Worm (Caenorhabditis elegans): Measurements from ENCODE around the gene tnt-3.
A peak's percentile ranks its signal among the peaks of the same experiment; 100 is the strongest.

tnt-3 gene

DNA sequence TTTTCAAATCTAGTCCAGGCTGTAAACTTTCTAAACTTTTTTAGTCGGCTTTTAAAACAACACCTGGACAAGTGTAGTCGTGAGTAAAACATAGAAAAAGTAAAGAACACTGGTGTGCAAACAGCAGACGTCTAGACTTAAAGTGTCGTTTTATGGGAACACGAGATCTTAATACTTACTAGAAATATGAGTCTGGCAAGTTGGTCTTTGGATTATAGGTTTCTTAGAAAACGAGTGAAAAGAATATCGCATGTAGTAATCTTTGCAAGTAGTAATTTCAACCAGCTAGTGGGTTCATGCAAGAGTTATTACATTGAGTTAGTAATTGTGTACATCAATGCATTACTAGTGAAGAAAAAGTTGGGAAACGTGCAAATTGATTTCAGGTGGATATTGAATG, 32.6 kb upstream of the tnt-3 start:
- TF ChIP-seq tab-1 (GFP tag; IDR thresholded peaks at IDR 0.05) (no peak), flt-1 (GFP tag; IDR thresholded peaks at IDR 0.05) (no peak), ztf-23 (GFP tag; IDR thresholded peaks at IDR 0.05) (no peak), klf-2 (GFP tag; conservative IDR thresholded peaks at IDR 0.05) (no peak), med-1 (GFP tag; optimal IDR thresholded peaks at IDR 0.05; ENCODE audit: insufficient read depth) (no peak), ref-1 (GFP tag; conservative IDR thresholded peaks at IDR 0.05) (no peak), T22C8.4 (GFP tag; IDR thresholded peaks at IDR 0.05) (no peak), ztf-29 (GFP tag; IDR thresholded peaks at IDR 0.05) (no peak), cog-1 (tag; optimal IDR thresholded peaks at IDR 0.05) (no peak)

DNA sequence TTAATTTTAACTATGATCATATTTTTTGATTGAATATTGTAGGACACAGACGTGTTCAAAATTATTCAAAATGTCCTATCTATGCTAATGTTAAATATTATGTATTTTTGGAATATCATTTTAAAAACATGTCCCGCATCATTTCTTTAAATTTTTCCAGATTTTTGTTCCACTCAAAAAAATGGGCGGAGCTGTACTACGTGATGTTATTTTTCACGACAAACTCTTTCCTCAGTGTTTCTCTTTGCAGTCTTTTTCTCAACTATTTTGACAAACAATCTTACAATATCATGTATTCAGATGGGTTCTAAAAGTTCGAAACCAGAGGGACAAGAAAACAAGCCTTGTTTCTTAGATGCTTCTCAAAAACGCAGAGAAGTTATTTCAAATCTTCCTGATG, 31.5 kb upstream of the tnt-3 start, which contains the start of gene F45E1.5:
TSS of gene F45E1.5 (plus strand) at position 301 of the 400 bp plus-strand sequence.
- TF ChIP-seq klf-2 (GFP tag; conservative IDR thresholded peaks at IDR 0.05) (no peak), med-1 (GFP tag; optimal IDR thresholded peaks at IDR 0.05; ENCODE audit: insufficient read depth) (no peak), ref-1 (GFP tag; conservative IDR thresholded peaks at IDR 0.05) (no peak), flt-1 (GFP tag; IDR thresholded peaks at IDR 0.05) (no peak), cog-1 (tag; optimal IDR thresholded peaks at IDR 0.05) (no peak), tab-1 (GFP tag; IDR thresholded peaks at IDR 0.05) (no peak), ztf-29 (GFP tag; IDR thresholded peaks at IDR 0.05) (no peak), T22C8.4 (GFP tag; IDR thresholded peaks at IDR 0.05) (no peak), ztf-23 (GFP tag; IDR thresholded peaks at IDR 0.05) (no peak)

DNA sequence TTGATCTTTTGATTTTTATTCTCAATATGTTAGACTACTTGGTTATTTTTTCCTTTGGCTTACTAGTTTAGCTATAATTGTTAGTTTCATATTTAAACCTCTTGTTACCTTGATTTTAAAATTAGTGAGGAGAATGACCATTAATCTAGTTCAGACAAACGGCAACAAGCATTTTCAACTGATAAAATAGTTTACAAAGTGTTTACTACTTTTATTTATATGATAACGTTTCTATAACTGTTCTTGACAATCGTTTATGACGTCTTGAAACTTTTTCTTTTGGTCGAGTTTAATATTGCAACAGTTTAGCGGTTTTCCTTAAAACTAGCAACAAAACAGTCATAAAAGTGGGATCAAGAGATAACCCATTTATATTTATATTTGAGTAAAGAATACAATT, 30.8 kb upstream of the tnt-3 start:
- TF ChIP-seq ztf-29 (GFP tag; IDR thresholded peaks at IDR 0.05) (no peak), tab-1 (GFP tag; IDR thresholded peaks at IDR 0.05) (no peak), ref-1 (GFP tag; conservative IDR thresholded peaks at IDR 0.05) (no peak), med-1 (GFP tag; optimal IDR thresholded peaks at IDR 0.05; ENCODE audit: insufficient read depth) (no peak)

DNA sequence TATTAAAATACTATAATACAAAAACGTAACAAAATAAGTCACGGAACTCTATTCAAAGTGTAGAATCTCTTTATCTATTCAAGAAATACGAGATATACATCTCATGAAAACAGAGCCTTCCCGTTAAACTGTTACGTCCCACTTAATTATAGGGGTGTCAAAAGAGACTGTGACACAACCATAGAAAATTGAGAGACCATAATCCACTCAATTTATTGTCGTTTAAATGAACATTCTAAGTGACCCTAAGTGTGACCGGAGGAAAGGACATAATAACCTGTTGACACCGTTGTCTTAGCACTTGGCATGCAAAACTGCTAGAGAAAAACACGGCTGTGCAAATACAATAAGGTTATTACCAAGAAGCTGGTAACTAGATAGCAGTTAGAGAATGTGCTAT, 23.6 kb upstream of the tnt-3 start:
- TF ChIP-seq ztf-23 (GFP tag; IDR thresholded peaks at IDR 0.05), result no peak
- TF ChIP-seq tab-1 (GFP tag; IDR thresholded peaks at IDR 0.05), result no peak
- TF ChIP-seq klf-2 (GFP tag; conservative IDR thresholded peaks at IDR 0.05), result no peak
- TF ChIP-seq med-1 (GFP tag; optimal IDR thresholded peaks at IDR 0.05; ENCODE audit: insufficient read depth), result no peak
- no peak for TF ChIP-seq ztf-29 (GFP tag; IDR thresholded peaks at IDR 0.05)
- TF ChIP-seq T22C8.4 (GFP tag; IDR thresholded peaks at IDR 0.05), result no peak
- TF ChIP-seq ref-1 (GFP tag; conservative IDR thresholded peaks at IDR 0.05), result no peak
- no peak for TF ChIP-seq cog-1 (tag; optimal IDR thresholded peaks at IDR 0.05)
- no peak for TF ChIP-seq flt-1 (GFP tag; IDR thresholded peaks at IDR 0.05)

DNA sequence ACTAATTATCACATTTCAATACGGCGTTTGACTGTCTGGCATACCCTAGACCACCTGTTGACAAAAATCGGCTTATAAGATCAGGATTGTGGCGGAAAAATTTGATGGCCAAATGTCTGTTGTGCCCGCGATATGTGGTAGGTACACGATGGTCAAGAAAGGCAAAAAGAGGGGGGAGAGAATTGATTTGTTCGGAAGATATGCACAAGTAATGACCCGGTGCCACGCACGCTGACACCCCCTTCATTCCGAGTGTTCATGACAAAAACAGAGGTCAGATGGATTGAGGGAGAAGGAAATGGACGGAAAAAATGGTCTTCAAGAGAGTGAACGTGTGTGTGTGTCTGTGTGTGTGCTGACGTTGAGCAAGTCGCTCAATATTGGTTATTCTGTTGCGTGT, 20.6 kb upstream of the tnt-3 start:
- TF ChIP-seq cog-1 (tag; optimal IDR thresholded peaks at IDR 0.05) (no peak), ztf-29 (GFP tag; IDR thresholded peaks at IDR 0.05) (no peak), med-1 (GFP tag; optimal IDR thresholded peaks at IDR 0.05; ENCODE audit: insufficient read depth) (no peak), T22C8.4 (GFP tag; IDR thresholded peaks at IDR 0.05) (no peak), ztf-23 (GFP tag; IDR thresholded peaks at IDR 0.05) (no peak), ref-1 (GFP tag; conservative IDR thresholded peaks at IDR 0.05) (no peak), klf-2 (GFP tag; conservative IDR thresholded peaks at IDR 0.05) (no peak), flt-1 (GFP tag; IDR thresholded peaks at IDR 0.05) (no peak), tab-1 (GFP tag; IDR thresholded peaks at IDR 0.05) (no peak)

DNA sequence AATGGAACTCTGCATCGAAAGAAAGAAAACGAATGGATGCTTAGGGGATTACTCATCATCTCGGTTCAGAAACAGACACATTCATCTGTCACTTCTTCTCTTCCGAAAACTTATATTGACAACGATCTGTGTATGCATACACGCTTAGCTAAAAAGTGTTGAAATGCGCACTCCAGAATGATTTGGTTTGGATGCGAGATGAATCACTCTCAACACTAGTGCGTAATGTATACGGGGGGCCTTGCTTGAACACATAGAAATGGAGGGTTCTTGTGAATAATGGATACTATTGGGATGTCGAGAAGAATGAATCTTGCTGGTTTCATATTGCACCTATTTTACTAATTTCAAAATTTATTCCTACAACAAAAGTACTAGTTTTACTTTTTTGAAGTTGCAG, 19.1 kb upstream of the tnt-3 start:
- TF ChIP-seq klf-2 (GFP tag; conservative IDR thresholded peaks at IDR 0.05) (no peak), tab-1 (GFP tag; IDR thresholded peaks at IDR 0.05) (no peak), flt-1 (GFP tag; IDR thresholded peaks at IDR 0.05) (no peak), ztf-23 (GFP tag; IDR thresholded peaks at IDR 0.05) (no peak), ref-1 (GFP tag; conservative IDR thresholded peaks at IDR 0.05) (no peak), med-1 (GFP tag; optimal IDR thresholded peaks at IDR 0.05; ENCODE audit: insufficient read depth) (no peak), T22C8.4 (GFP tag; IDR thresholded peaks at IDR 0.05) (no peak), ztf-29 (GFP tag; IDR thresholded peaks at IDR 0.05) (no peak), cog-1 (tag; optimal IDR thresholded peaks at IDR 0.05) (no peak)

DNA sequence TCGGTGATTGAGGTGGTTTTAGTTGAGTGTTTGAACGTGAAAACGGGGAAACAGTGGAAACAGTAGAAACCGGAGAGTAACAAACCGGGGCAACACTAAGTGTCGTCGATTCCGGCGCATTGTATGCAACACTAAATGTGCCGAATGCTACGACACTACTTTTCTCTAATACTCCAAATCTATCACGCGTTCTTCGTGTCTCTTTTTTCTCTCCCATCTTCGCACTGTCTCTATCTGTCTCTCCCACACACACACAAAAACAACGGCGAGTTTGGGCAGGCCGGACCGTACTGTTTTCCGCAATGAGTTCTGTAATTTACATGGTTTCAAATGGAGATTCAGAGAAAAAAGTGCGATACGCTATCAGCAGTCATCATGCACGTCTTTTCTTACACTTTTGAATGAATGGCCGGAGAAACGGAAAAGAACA, 17.2 kb upstream of the tnt-3 start:
- TF ChIP-seq flt-1 (GFP tag; IDR thresholded peaks at IDR 0.05) (0 out of 2 replicates have a peak, but pooled peaks have one; percentile 58), tab-1 (GFP tag; IDR thresholded peaks at IDR 0.05) (0 out of 2 replicates have a peak, but pooled peaks have one; percentile 29), ref-1 (GFP tag; conservative IDR thresholded peaks at IDR 0.05) (no peak), med-1 (GFP tag; optimal IDR thresholded peaks at IDR 0.05; ENCODE audit: insufficient read depth) (no peak)

DNA sequence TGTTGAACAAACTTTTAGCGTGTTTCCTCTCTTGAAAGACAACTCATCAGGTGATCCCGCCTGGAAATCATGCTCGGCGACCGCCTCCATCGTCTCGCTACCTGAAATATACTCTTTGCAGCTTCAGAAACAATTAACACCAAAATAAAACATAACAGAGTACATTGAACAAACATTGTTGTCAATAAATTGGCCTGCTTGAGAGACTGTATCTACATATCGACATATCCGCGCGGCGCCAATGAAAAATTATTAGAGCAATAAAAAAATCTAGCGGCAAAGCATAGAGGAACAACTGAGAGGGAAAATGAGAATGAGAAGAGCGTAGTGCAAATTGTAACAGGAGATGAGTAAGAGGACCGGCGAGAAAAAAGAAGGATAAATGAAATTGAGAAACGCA, 16.7 kb upstream of the tnt-3 start, which contains the start of gene sem-5:
TSS of gene sem-5 (minus strand) at position 101 of the 400 bp plus-strand sequence.
- TF ChIP-seq tab-1 (GFP tag; IDR thresholded peaks at IDR 0.05) (no peak), cog-1 (tag; optimal IDR thresholded peaks at IDR 0.05) (no peak), ztf-29 (GFP tag; IDR thresholded peaks at IDR 0.05) (no peak), ztf-23 (GFP tag; IDR thresholded peaks at IDR 0.05) (no peak), med-1 (GFP tag; optimal IDR thresholded peaks at IDR 0.05; ENCODE audit: insufficient read depth) (no peak), flt-1 (GFP tag; IDR thresholded peaks at IDR 0.05) (no peak), T22C8.4 (GFP tag; IDR thresholded peaks at IDR 0.05) (no peak), klf-2 (GFP tag; conservative IDR thresholded peaks at IDR 0.05) (no peak), ref-1 (GFP tag; conservative IDR thresholded peaks at IDR 0.05) (no peak)

DNA sequence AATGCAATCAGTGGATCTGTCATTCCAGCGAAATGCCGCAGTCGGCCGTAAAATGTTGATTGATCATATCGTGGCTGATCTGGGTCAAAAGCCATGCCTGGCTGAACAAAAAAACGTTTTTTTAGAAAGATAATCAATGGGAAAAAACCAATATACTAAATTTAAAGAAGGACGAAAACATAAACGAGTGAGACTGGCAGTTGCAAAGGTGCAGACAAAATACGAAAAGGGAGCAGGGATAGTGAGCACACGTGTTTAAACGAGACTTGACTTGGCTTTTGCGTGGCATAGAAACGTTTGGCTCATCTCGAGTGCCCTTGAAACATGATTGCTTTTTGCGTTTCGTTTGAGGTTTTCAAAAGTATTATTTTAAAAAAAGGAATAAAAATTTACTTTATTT, 13.3 kb upstream of the tnt-3 start, which contains the start of gene sfxn-2:
TSS of gene sfxn-2 (minus strand) at position 101 of the 400 bp plus-strand sequence.
- TF ChIP-seq tab-1 (GFP tag; IDR thresholded peaks at IDR 0.05) (no peak), ref-1 (GFP tag; conservative IDR thresholded peaks at IDR 0.05) (no peak), cog-1 (tag; optimal IDR thresholded peaks at IDR 0.05) (no peak), klf-2 (GFP tag; conservative IDR thresholded peaks at IDR 0.05) (no peak), flt-1 (GFP tag; IDR thresholded peaks at IDR 0.05) (no peak), ztf-29 (GFP tag; IDR thresholded peaks at IDR 0.05) (no peak), T22C8.4 (GFP tag; IDR thresholded peaks at IDR 0.05) (no peak), med-1 (GFP tag; optimal IDR thresholded peaks at IDR 0.05; ENCODE audit: insufficient read depth) (no peak), ztf-23 (GFP tag; IDR thresholded peaks at IDR 0.05) (no peak)

DNA sequence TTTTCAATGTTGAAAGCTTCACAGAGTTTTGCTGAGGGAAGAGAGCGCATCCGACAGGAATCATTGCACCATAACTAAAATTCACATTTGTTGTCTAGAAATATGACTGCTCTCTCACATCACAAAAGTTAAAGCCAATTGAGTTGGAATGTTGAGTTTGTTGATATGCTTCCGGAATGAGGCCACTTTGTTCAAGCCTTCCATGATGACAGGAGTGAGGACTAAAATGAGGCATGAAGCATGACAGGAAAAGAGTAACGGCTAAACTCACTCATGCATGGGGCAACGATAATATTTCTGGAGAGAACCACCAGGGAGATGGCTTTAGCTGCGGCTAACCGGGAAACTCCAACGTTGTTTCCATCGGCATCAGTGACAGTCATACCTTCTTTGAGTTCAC, 11.6 kb upstream of the tnt-3 start:
- TF ChIP-seq tab-1 (GFP tag; IDR thresholded peaks at IDR 0.05), result no peak
- no peak for TF ChIP-seq ref-1 (GFP tag; conservative IDR thresholded peaks at IDR 0.05)
- TF ChIP-seq ztf-29 (GFP tag; IDR thresholded peaks at IDR 0.05), result no peak
- TF ChIP-seq flt-1 (GFP tag; IDR thresholded peaks at IDR 0.05), result no peak
- TF ChIP-seq ztf-23 (GFP tag; IDR thresholded peaks at IDR 0.05), result no peak

Measured in whole organism, midembryonic.